Worm (Caenorhabditis elegans) whole organism, L4 larva: ENCODE data around the gene set-4.

Experiments
- D1046.2 ChIP-seq: fragments of 200-800 bp; sonication (Bioruptor generic); IDR thresholded peaks from 2 replicates; pipeline ENCODE4 v1.3.6; 2022; ENCODE audit warnings: missing genetic modification characterization, missing compliant biosample characterization
- F10B5.3 ChIP-seq: sonication (generic microtip); optimal IDR thresholded peaks from 2 replicates; lab custom pipeline; 2016; ENCODE audit warnings: mild to moderate bottlenecking, missing genetic modification characterization, missing compliant biosample characterization
- F26F4.8 ChIP-seq: fragments of 200-800 bp; sonication (Bioruptor generic); conservative IDR thresholded peaks from 2 replicates; pipeline ENCODE4 v1.3.6; 2022; ENCODE audit warnings: missing genetic modification characterization, missing compliant biosample characterization
- F44E2.7 ChIP-seq: fragments of 200-800 bp; sonication (Bioruptor generic); IDR thresholded peaks from 2 replicates; pipeline ENCODE4 v2.1.2; 2022; ENCODE audit warnings: missing genetic modification characterization, missing compliant biosample characterization
- R02D3.7 ChIP-seq: fragments of 150-350 bp; sonication (generic microtip); optimal IDR thresholded peaks from 3 replicates; lab custom pipeline; 2014; ENCODE audit warnings: missing biosample characterization, missing genetic modification characterization
- aly-2 ChIP-seq: sonication (generic microtip); optimal IDR thresholded peaks from 2 replicates; lab custom pipeline; 2018; ENCODE audit warnings: missing biosample characterization, missing genetic modification characterization
- ama-1 ChIP-seq: fragments of 150-350 bp; optimal IDR thresholded peaks from 2 replicates; lab custom pipeline; 2014; ENCODE audit warnings: inconsistent platforms, mixed read lengths
- attf-4 ChIP-seq: sonication (generic microtip); optimal IDR thresholded peaks from 3 replicates; lab custom pipeline; 2017; ENCODE audit warnings: missing biosample characterization, missing genetic modification characterization
- ceh-44 ChIP-seq: fragments of 200-800 bp; sonication (Bioruptor generic); IDR thresholded peaks from 2 replicates; pipeline ENCODE4 v1.3.6; 2022; ENCODE audit warnings: missing genetic modification reagents, missing genetic modification characterization, missing compliant biosample characterization
- cey-2 ChIP-seq: sonication (generic microtip); optimal IDR thresholded peaks from 3 replicates; lab custom pipeline; 2017; ENCODE audit warnings: missing genetic modification characterization, mild to moderate bottlenecking, missing compliant biosample characterization, antibody characterized with exemption, borderline replicate concordance; ENCODE audit not compliant: insufficient read depth
- daf-8 ChIP-seq: fragments of 200-800 bp; sonication (Bioruptor generic); IDR thresholded peaks from 2 replicates; pipeline ENCODE4 v1.3.6; 2022; ENCODE audit warnings: missing genetic modification characterization, missing compliant biosample characterization
- dmd-6 ChIP-seq: fragments of 200-800 bp; sonication (Bioruptor generic); IDR thresholded peaks from 2 replicates; pipeline ENCODE4 v1.3.6; 2022; ENCODE audit warnings: missing genetic modification reagents, missing genetic modification characterization, missing compliant biosample characterization
- dmd-8 ChIP-seq: fragments of 200-800 bp; sonication (Bioruptor generic); IDR thresholded peaks from 2 replicates; pipeline ENCODE4 v1.3.6; 2022; ENCODE audit warnings: missing genetic modification characterization, missing compliant biosample characterization
- dmd-9 ChIP-seq: fragments of 200-800 bp; sonication (Bioruptor generic); IDR thresholded peaks from 2 replicates; pipeline ENCODE4 v1.3.6; 2022; ENCODE audit warnings: missing genetic modification reagents, missing genetic modification characterization, missing compliant biosample characterization
- dpl-1 ChIP-seq: fragments of 150-350 bp; optimal IDR thresholded peaks from 2 replicates; lab custom pipeline; 2014; ENCODE audit warnings: missing biosample characterization, missing genetic modification reagents, missing genetic modification characterization
- duxl-1 ChIP-seq: sonication (generic microtip); optimal IDR thresholded peaks from 2 replicates; lab custom pipeline; 2016; ENCODE audit warnings: mild to moderate bottlenecking, missing genetic modification characterization, moderate library complexity, missing compliant biosample characterization; ENCODE audit not compliant: poor library complexity
- egl-27 ChIP-seq: sonication (generic microtip); optimal IDR thresholded peaks from 3 replicates; lab custom pipeline; 2017; ENCODE audit warnings: missing biosample characterization, missing genetic modification reagents, missing genetic modification characterization
- egl-43 ChIP-seq: fragments of 200-800 bp; sonication (Bioruptor generic); IDR thresholded peaks from 2 replicates; pipeline ENCODE4 v1.3.6; 2022; ENCODE audit warnings: missing genetic modification reagents, missing genetic modification characterization, missing compliant biosample characterization
- gei-8 ChIP-seq: fragments of 200-800 bp; sonication (Bioruptor generic); optimal IDR thresholded peaks from 2 replicates; lab custom pipeline; 2018; ENCODE audit warnings: mild to moderate bottlenecking, missing genetic modification characterization, missing compliant biosample characterization
- hif-1 ChIP-seq, 2 experiments: sonication (generic microtip); optimal IDR thresholded peaks; 2 replicates each; lab custom pipeline; 2016 to 2017; ENCODE audit warnings: missing compliant biosample characterization in 2 of 2, missing genetic modification characterization in 2 of 2, missing genetic modification reagents in 2 of 2, missing genotype in 2 of 2, mild to moderate bottlenecking in 1 of 2
- hlh-11 ChIP-seq: fragments of 200-800 bp; sonication (Bioruptor generic); optimal IDR thresholded peaks from 2 replicates; lab custom pipeline; 2018; ENCODE audit warnings: mild to moderate bottlenecking, missing genetic modification characterization, missing compliant biosample characterization
- lin-1 ChIP-seq: fragments of 200-800 bp; sonication (Bioruptor generic); IDR thresholded peaks from 2 replicates; pipeline ENCODE4 v1.3.6; 2022; ENCODE audit warnings: missing genetic modification reagents, missing genetic modification characterization, missing compliant biosample characterization
- lin-13 ChIP-seq: fragments of 150-350 bp; optimal IDR thresholded peaks from 2 replicates; lab custom pipeline; 2014; ENCODE audit warnings: missing biosample characterization, missing genetic modification reagents, missing genetic modification characterization
- lin-15B ChIP-seq: fragments of 150-350 bp; sonication (generic microtip); optimal IDR thresholded peaks from 3 replicates; lab custom pipeline; 2014; ENCODE audit warnings: missing biosample characterization, missing genetic modification characterization
- lin-38 ChIP-seq: fragments of 200-800 bp; sonication (Bioruptor generic); IDR thresholded peaks from 2 replicates; pipeline ENCODE4 v1.3.6; 2022; ENCODE audit warnings: missing genetic modification reagents, missing genetic modification characterization, missing compliant biosample characterization
- lir-3 ChIP-seq: sonication (generic microtip); optimal IDR thresholded peaks from 2 replicates; lab custom pipeline; 2016; ENCODE audit warnings: mild to moderate bottlenecking, missing genetic modification characterization, missing compliant biosample characterization
- madf-9 ChIP-seq: fragments of 200-800 bp; sonication (Bioruptor generic); conservative IDR thresholded peaks from 2 replicates; pipeline ENCODE4 v1.3.6; 2022; ENCODE audit warnings: missing genetic modification reagents, missing genetic modification characterization, missing compliant biosample characterization
- mdl-1 ChIP-seq, 2 experiments: fragments of 150-350 bp in 1 of 2; sonication (generic microtip) in 1 of 2; optimal IDR thresholded peaks; 2 replicates each; lab custom pipeline; 2014 to 2017; ENCODE audit warnings: missing biosample characterization in 2 of 2, missing genetic modification characterization in 2 of 2
- mes-2 ChIP-seq: sonication (generic microtip); optimal IDR thresholded peaks from 2 replicates; lab custom pipeline; 2016; ENCODE audit warnings: missing genotype, mild to moderate bottlenecking, missing genetic modification characterization, missing compliant biosample characterization; ENCODE audit not compliant: poor library complexity, severe bottlenecking
- nhr-10 ChIP-seq: fragments of 150-350 bp; optimal IDR thresholded peaks from 2 replicates; lab custom pipeline; 2014; ENCODE audit warnings: missing biosample characterization, missing genetic modification characterization
- nhr-102 ChIP-seq: sonication (generic microtip); optimal IDR thresholded peaks from 2 replicates; lab custom pipeline; 2016; ENCODE audit warnings: mild to moderate bottlenecking, missing genetic modification characterization, moderate library complexity, missing compliant biosample characterization
- nhr-11 ChIP-seq: fragments of 150-350 bp; optimal IDR thresholded peaks from 2 replicates; lab custom pipeline; 2014; ENCODE audit warnings: missing biosample characterization, missing genetic modification characterization
- nhr-111 ChIP-seq: fragments of 200-800 bp; sonication (Bioruptor generic); optimal IDR thresholded peaks from 2 replicates; lab custom pipeline; 2018; ENCODE audit warnings: mild to moderate bottlenecking, missing genetic modification characterization, missing compliant biosample characterization
- nhr-237 ChIP-seq: sonication (generic microtip); optimal IDR thresholded peaks from 2 replicates; lab custom pipeline; 2017; ENCODE audit warnings: missing biosample characterization, missing genetic modification characterization
- nhr-28 ChIP-seq: fragments of 150-350 bp; optimal IDR thresholded peaks from 2 replicates; lab custom pipeline; 2014; ENCODE audit warnings: missing biosample characterization, missing genetic modification characterization
- nhr-48 ChIP-seq: sonication (generic microtip); optimal IDR thresholded peaks from 2 replicates; lab custom pipeline; 2016; ENCODE audit warnings: mild to moderate bottlenecking, missing genetic modification characterization, missing compliant biosample characterization
- rbr-2 ChIP-seq: sonication (generic microtip); optimal IDR thresholded peaks from 2 replicates; lab custom pipeline; 2016; ENCODE audit warnings: missing genotype, missing genetic modification characterization, missing compliant biosample characterization
- skn-1 ChIP-seq: fragments of 150-350 bp; optimal IDR thresholded peaks from 2 replicates; lab custom pipeline; 2014; ENCODE audit warnings: missing biosample characterization, missing genetic modification characterization
- snpc-1.2 ChIP-seq: fragments of 200-800 bp; sonication (Bioruptor generic); IDR thresholded peaks from 2 replicates; pipeline ENCODE4 v1.3.6; 2022; ENCODE audit warnings: missing genetic modification reagents, missing genetic modification characterization, missing compliant biosample characterization
- snpc-4 ChIP-seq: fragments of 150-350 bp; optimal IDR thresholded peaks from 2 replicates; lab custom pipeline; 2014; ENCODE audit warnings: missing biosample characterization, missing genetic modification characterization
- tag-97 ChIP-seq: fragments of 200-800 bp; sonication (Bioruptor generic); IDR thresholded peaks from 2 replicates; pipeline ENCODE4 v1.3.6; 2022; ENCODE audit warnings: missing genetic modification characterization, missing compliant biosample characterization
- unc-39 ChIP-seq: sonication (generic microtip); optimal IDR thresholded peaks from 2 replicates; lab custom pipeline; 2017; ENCODE audit warnings: missing biosample characterization, missing genetic modification characterization
- unc-62 ChIP-seq, 3 experiments: fragments of 150-350 bp in 1 of 3; sonication (generic microtip); optimal IDR thresholded peaks in 2 of 3; peaks in 1 of 3; 1 replicate in 1 of 3; 2 replicates in 2 of 3; lab custom pipeline; 2014 to 2017; ENCODE audit warnings: missing biosample characterization in 3 of 3, missing genetic modification characterization in 3 of 3, missing genetic modification reagents in 3 of 3, missing genotype in 1 of 3
- vab-7 ChIP-seq: fragments of 200-800 bp; sonication (Bioruptor generic); IDR thresholded peaks from 2 replicates; pipeline ENCODE4 v1.3.6; 2022; ENCODE audit warnings: missing genetic modification reagents, missing genetic modification characterization, missing compliant biosample characterization
- zag-1 ChIP-seq: fragments of 150-350 bp; optimal IDR thresholded peaks from 2 replicates; lab custom pipeline; 2014; ENCODE audit warnings: missing biosample characterization, missing genetic modification characterization
- zfp-2 ChIP-seq: sonication (generic microtip); optimal IDR thresholded peaks from 2 replicates; lab custom pipeline; 2016; ENCODE audit warnings: mild to moderate bottlenecking, missing genetic modification characterization, missing compliant biosample characterization
- zfp-3 ChIP-seq: fragments of 200-800 bp; sonication (Bioruptor generic); conservative IDR thresholded peaks from 2 replicates; pipeline ENCODE4 v1.3.6; 2022; ENCODE audit warnings: missing genetic modification reagents, missing genetic modification characterization, missing compliant biosample characterization
- zip-2 ChIP-seq: fragments of 150-350 bp; optimal IDR thresholded peaks from 2 replicates; lab custom pipeline; 2014; ENCODE audit warnings: missing biosample characterization, missing genetic modification characterization
- ztf-11 ChIP-seq: fragments of 150-350 bp; optimal IDR thresholded peaks from 2 replicates; lab custom pipeline; 2014; ENCODE audit warnings: missing biosample characterization, missing genetic modification characterization
- ztf-7 ChIP-seq: fragments of 150-350 bp; optimal IDR thresholded peaks from 2 replicates; lab custom pipeline; 2014; ENCODE audit warnings: missing biosample characterization, missing genetic modification characterization

Gene set-4

DNA sequence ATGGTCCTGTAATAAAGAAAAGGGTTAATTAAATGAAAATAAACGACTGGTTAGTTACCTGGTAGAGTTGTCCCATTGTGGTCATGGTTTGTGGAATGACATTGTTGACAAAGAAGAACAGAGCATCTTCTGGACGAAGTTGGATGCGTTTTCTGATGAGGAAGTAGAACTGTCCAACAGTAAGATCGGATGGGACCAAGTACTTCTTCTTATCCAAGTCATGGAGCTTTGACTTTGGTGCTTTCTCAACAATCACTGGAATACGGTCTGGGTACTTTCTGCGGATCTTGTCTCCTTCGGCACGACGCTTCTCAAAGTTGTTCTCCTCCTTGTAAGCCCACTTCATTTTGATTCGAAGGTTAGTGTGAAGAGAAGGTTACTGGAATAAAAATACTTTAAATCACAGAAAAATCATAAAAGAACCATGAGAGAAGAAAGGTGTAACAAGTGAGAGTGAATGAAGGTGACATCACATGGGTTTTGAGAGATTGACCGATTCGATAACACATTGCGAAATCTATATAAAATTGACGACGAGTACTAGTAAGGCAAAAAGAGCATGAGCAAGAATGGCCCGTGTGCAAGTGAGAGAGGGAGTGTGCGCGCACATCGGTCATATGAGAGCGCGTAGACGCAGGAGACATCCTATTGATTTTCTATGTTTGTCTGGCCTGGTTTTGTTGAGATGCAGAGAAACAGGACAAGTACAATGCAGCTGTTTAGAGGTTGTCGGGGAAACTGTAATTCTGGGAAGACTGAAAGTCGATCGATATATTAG, 16.4 kb upstream of the set-4 start, which contains the start of gene lgg-1 (continued):
- TF ChIP-seq lir-3 (tag; lab: Kevin White, UChicago): no peak
- no peak for TF ChIP-seq F44E2.7 (GFP tag; lab: Robert Waterston, UW)
- no peak for TF ChIP-seq snpc-4 (tag; lab: Kevin White, UChicago)
- TF ChIP-seq zfp-2: no peak
- no peak for TF ChIP-seq F26F4.8 (GFP tag; lab: Robert Waterston, UW)
- TF ChIP-seq tag-97 (GFP tag; lab: Robert Waterston, UW): no peak
- TF ChIP-seq nhr-102: peak; percentile 12
- TF ChIP-seq ceh-44: 0 out of 2 replicates have a peak, but pooled peaks have one; percentile 21
- peak; percentile 55 for TF ChIP-seq nhr-11 (tag; lab: Kevin White, UChicago)
- TF ChIP-seq dmd-8 (GFP tag; lab: Robert Waterston, UW): 0 out of 2 replicates have a peak, but pooled peaks have one; percentile 12
- peak; percentile 2; the same call in 1 of the 2 replicates for TF ChIP-seq madf-9 (GFP tag; lab: Robert Waterston, UW)
- TF ChIP-seq egl-43 (GFP tag; lab: Robert Waterston, UW): peak; percentile 75
- TF ChIP-seq mes-2 (tag; lab: Kevin White, UChicago): peak; percentile 41
- TF ChIP-seq nhr-237: no peak
- no peak for TF ChIP-seq D1046.2
- peak; percentile 63 for TF ChIP-seq nhr-10
- TF ChIP-seq attf-4 (tag; lab: Kevin White, UChicago): no peak
- TF ChIP-seq lin-38 (GFP tag; lab: Robert Waterston, UW): peak; percentile 39
- TF ChIP-seq mdl-1 (tag; optimal IDR thresholded peaks at IDR 0.05; lab: Kevin White, UChicago): peak; percentile 50 to 61
- no peak for TF ChIP-seq lin-15B (tag; lab: Kevin White, UChicago)
- peak; percentile 61 for TF ChIP-seq snpc-1.2
- TF ChIP-seq dmd-9 (GFP tag; lab: Robert Waterston, UW): no peak
- TF ChIP-seq dpl-1 (GFP tag; lab: Kevin White, UChicago): peak; percentile 23
- TF ChIP-seq duxl-1 (tag; lab: Kevin White, UChicago): peak; percentile 5
- no peak for TF ChIP-seq F10B5.3 (tag; lab: Kevin White, UChicago)
- peak; percentile 34 for TF ChIP-seq rbr-2 (tag; lab: Kevin White, UChicago)
- no peak for TF ChIP-seq unc-39 (tag; lab: Kevin White, UChicago)
- no peak for TF ChIP-seq ztf-11 (tag; lab: Kevin White, UChicago)
- peak; percentile 56 for TF ChIP-seq dmd-6 (GFP tag; lab: Robert Waterston, UW)
- no peak for TF ChIP-seq nhr-111
- TF ChIP-seq skn-1 (tag; lab: Kevin White, UChicago): no peak
- TF ChIP-seq cey-2 (tag; lab: Kevin White, UChicago): no peak
- TF ChIP-seq ama-1 (lab: Kevin White, UChicago): peak; percentile 95
- TF ChIP-seq zag-1 (tag; lab: Kevin White, UChicago): no peak
- TF ChIP-seq hlh-11 (tag; lab: Kevin White, UChicago): peak; percentile 71
- TF ChIP-seq vab-7: peak; percentile 26; the same call in 1 of the 2 replicates
- TF ChIP-seq hif-1 (tag; optimal IDR thresholded peaks at IDR 0.05; lab: Kevin White, UChicago): peak in 1 of 2 experiments; percentile 20
- no peak for TF ChIP-seq lin-13 (GFP tag; lab: Kevin White, UChicago)
- TF ChIP-seq zip-2 (tag; lab: Kevin White, UChicago): no peak
- TF ChIP-seq ztf-7: no peak
- TF ChIP-seq daf-8 (GFP tag; lab: Robert Waterston, UW): no peak
- no peak for TF ChIP-seq egl-27
- TF ChIP-seq aly-2 (tag; lab: Kevin White, UChicago): no peak
- peak in 1 of 2 experiments; percentile 51 for TF ChIP-seq unc-62 (GFP tag; optimal IDR thresholded peaks at IDR 0.05 in 1 of 2; lab: Kevin White, UChicago)
- TF ChIP-seq unc-62 (tag; optimal IDR thresholded peaks at IDR 0.05; lab: Kevin White, UChicago): no peak
- TF ChIP-seq nhr-48: no peak
- no peak for TF ChIP-seq R02D3.7 (tag; lab: Kevin White, UChicago)
- TF ChIP-seq gei-8 (GFP tag; lab: Kevin White, UChicago): peak; percentile 34
- TF ChIP-seq lin-1 (GFP tag; lab: Robert Waterston, UW): 0 out of 2 replicates have a peak, but pooled peaks have one; percentile 8
- peak; percentile 89 for TF ChIP-seq zfp-3 (GFP tag; lab: Robert Waterston, UW)
- TF ChIP-seq nhr-28 (tag; lab: Kevin White, UChicago): peak; percentile 31
